Worm (Caenorhabditis elegans) whole organism, L1 larva: Measurements from ENCODE around the gene R166.2.

Experiments used
- C04F5.9 ChIP-seq: sonication (generic microtip); optimal IDR thresholded peaks from 2 replicates; lab custom pipeline; 2016; ENCODE audit warnings: missing genetic modification characterization, missing compliant biosample characterization
- C34B4.2 ChIP-seq: sonication (generic microtip); optimal IDR thresholded peaks from 2 replicates; lab custom pipeline; 2017; ENCODE audit warnings: mild to moderate bottlenecking, missing genetic modification characterization, missing compliant biosample characterization
- F16B12.6 ChIP-seq: fragments of 150-350 bp; optimal IDR thresholded peaks from 2 replicates; lab custom pipeline; 2014; ENCODE audit warnings: missing biosample characterization, missing genetic modification characterization
- Y116A8C.19 ChIP-seq: sonication (generic microtip); optimal IDR thresholded peaks from 2 replicates; lab custom pipeline; 2016; ENCODE audit warnings: missing compliant biosample characterization, missing genetic modification characterization, borderline replicate concordance
- aha-1 ChIP-seq: fragments of 150-350 bp; optimal IDR thresholded peaks from 2 replicates; lab custom pipeline; 2014; ENCODE audit warnings: missing biosample characterization, missing genetic modification characterization
- ama-1 ChIP-seq: fragments of 150-350 bp; optimal IDR thresholded peaks from 2 replicates; lab custom pipeline; 2014
- ceh-63 ChIP-seq: fragments of 200-800 bp; sonication (Bioruptor generic); optimal IDR thresholded peaks from 2 replicates; lab custom pipeline; 2018; ENCODE audit warnings: mild to moderate bottlenecking, missing genetic modification characterization, missing compliant biosample characterization
- ceh-8 ChIP-seq: fragments of 200-800 bp; sonication (Bioruptor generic); optimal IDR thresholded peaks from 2 replicates; lab custom pipeline; 2018; ENCODE audit warnings: mild to moderate bottlenecking, missing genetic modification characterization, moderate library complexity, missing compliant biosample characterization
- ceh-82 ChIP-seq, 3 experiments: fragments of 150-350 bp in 1 of 3; sonication (generic microtip) in 2 of 3; optimal IDR thresholded peaks; 2 replicates each; lab custom pipeline; 2014 to 2017; ENCODE audit warnings: missing biosample characterization in 3 of 3, missing genetic modification characterization in 3 of 3
- ceh-88 ChIP-seq: fragments of 200-800 bp; sonication (Bioruptor generic); IDR thresholded peaks from 2 replicates; pipeline ENCODE4 v1.3.6; 2022; ENCODE audit warnings: missing genetic modification characterization, missing compliant biosample characterization
- ces-1 ChIP-seq: fragments of 150-350 bp; optimal IDR thresholded peaks from 2 replicates; lab custom pipeline; 2014; ENCODE audit warnings: missing biosample characterization, missing genetic modification reagents, missing genetic modification characterization
- dsc-1 ChIP-seq: sonication (generic microtip); optimal IDR thresholded peaks from 2 replicates; lab custom pipeline; 2016; ENCODE audit warnings: mild to moderate bottlenecking, missing genetic modification characterization, missing compliant biosample characterization
- efl-1 ChIP-seq, 4 experiments: fragments of 150-350 bp; optimal IDR thresholded peaks in 3 of 4; peaks in 1 of 4; 1 replicate in 1 of 4; 2 replicates in 3 of 4; lab custom pipeline; 2014; ENCODE audit warnings: missing biosample characterization in 2 of 4, missing genetic modification characterization in 2 of 4, missing genetic modification reagents in 2 of 4
- efl-3 ChIP-seq: fragments of 200-800 bp; sonication (Bioruptor generic); optimal IDR thresholded peaks from 2 replicates; lab custom pipeline; 2018; ENCODE audit warnings: mild to moderate bottlenecking, missing genetic modification characterization, missing compliant biosample characterization
- egl-13 ChIP-seq: sonication (generic microtip); optimal IDR thresholded peaks from 2 replicates; lab custom pipeline; 2016; ENCODE audit warnings: missing genotype, missing genetic modification reagents, missing genetic modification characterization, missing compliant biosample characterization
- egl-27 ChIP-seq, 2 experiments: fragments of 150-350 bp in 1 of 2; sonication (generic microtip); optimal IDR thresholded peaks; 3 replicates each; lab custom pipeline; 2017 to 2018; ENCODE audit warnings: missing biosample characterization in 2 of 2, missing genetic modification characterization in 2 of 2, missing genetic modification reagents in 2 of 2
- elt-3 ChIP-seq, 6 experiments: fragments of 150-350 bp in 1 of 6; sonication (generic microtip); optimal IDR thresholded peaks; 2 replicates each; lab custom pipeline; 2017 to 2018; ENCODE audit warnings: missing biosample characterization in 6 of 6, missing genetic modification characterization in 6 of 6, inconsistent platforms in 1 of 6
- fkh-10 ChIP-seq: sonication (generic microtip); optimal IDR thresholded peaks from 2 replicates; lab custom pipeline; 2017; ENCODE audit warnings: missing biosample characterization, missing genetic modification reagents, missing genetic modification characterization
- fkh-4 ChIP-seq: sonication (generic microtip); optimal IDR thresholded peaks from 2 replicates; lab custom pipeline; 2016; ENCODE audit warnings: missing compliant biosample characterization, missing genetic modification characterization, borderline replicate concordance
- fos-1 ChIP-seq: fragments of 150-350 bp; optimal IDR thresholded peaks from 2 replicates; lab custom pipeline; 2014; ENCODE audit warnings: missing biosample characterization, missing genetic modification characterization
- hlh-17 ChIP-seq: fragments of 200-800 bp; sonication (Bioruptor generic); optimal IDR thresholded peaks from 2 replicates; lab custom pipeline; 2018; ENCODE audit warnings: missing genetic modification characterization, mild to moderate bottlenecking, missing compliant biosample characterization, moderate library complexity, borderline replicate concordance
- hpl-2 ChIP-seq: fragments of 150-350 bp; optimal IDR thresholded peaks from 2 replicates; lab custom pipeline; 2014; ENCODE audit warnings: missing biosample characterization, missing genetic modification reagents, missing genetic modification characterization
- irx-1 ChIP-seq: sonication (generic microtip); optimal IDR thresholded peaks from 2 replicates; lab custom pipeline; 2016; ENCODE audit warnings: missing genetic modification characterization, missing compliant biosample characterization
- jun-1 ChIP-seq: fragments of 150-350 bp; optimal IDR thresholded peaks from 2 replicates; lab custom pipeline; 2014; ENCODE audit warnings: missing biosample characterization, missing genetic modification reagents, missing genetic modification characterization
- lin-14 ChIP-seq: fragments of 200-800 bp; sonication (Bioruptor generic); optimal IDR thresholded peaks from 2 replicates; lab custom pipeline; 2018; ENCODE audit warnings: mild to moderate bottlenecking, missing genetic modification characterization, moderate library complexity, missing compliant biosample characterization
- lin-15B ChIP-seq: fragments of 150-350 bp; sonication (generic microtip); optimal IDR thresholded peaks from 3 replicates; lab custom pipeline; 2014; ENCODE audit warnings: missing biosample characterization, missing genetic modification characterization
- lin-35 ChIP-seq, 2 experiments: fragments of 150-350 bp; optimal IDR thresholded peaks; 2 replicates each; lab custom pipeline; 2014; ENCODE audit warnings: missing biosample characterization in 2 of 2, missing genetic modification characterization in 2 of 2, missing genetic modification reagents in 2 of 2
- lin-39 ChIP-seq: fragments of 150-350 bp; optimal IDR thresholded peaks from 2 replicates; lab custom pipeline; 2014; ENCODE audit warnings: missing biosample characterization, missing genetic modification reagents, missing genetic modification characterization
- mab-9 ChIP-seq: fragments of 200-800 bp; sonication (Bioruptor generic); IDR thresholded peaks from 2 replicates; pipeline ENCODE4 v1.3.6; 2022; ENCODE audit warnings: missing genetic modification reagents, missing genetic modification characterization, missing compliant biosample characterization
- mdl-1 ChIP-seq, 2 experiments: fragments of 150-350 bp; optimal IDR thresholded peaks; 2 replicates each; lab custom pipeline; 2014 to 2017; ENCODE audit warnings: missing biosample characterization in 2 of 2, missing genetic modification characterization in 2 of 2, inconsistent platforms in 1 of 2
- mef-2 ChIP-seq: fragments of 150-350 bp; optimal IDR thresholded peaks from 2 replicates; lab custom pipeline; 2014; ENCODE audit warnings: missing biosample characterization, missing genetic modification characterization
- mep-1 ChIP-seq: fragments of 150-350 bp; optimal IDR thresholded peaks from 2 replicates; lab custom pipeline; 2014; ENCODE audit warnings: missing biosample characterization, missing genetic modification characterization
- nhr-11 ChIP-seq: fragments of 150-350 bp; optimal IDR thresholded peaks from 2 replicates; lab custom pipeline; 2014; ENCODE audit warnings: missing biosample characterization, missing genetic modification characterization
- nhr-76 ChIP-seq: sonication (generic microtip); optimal IDR thresholded peaks from 2 replicates; lab custom pipeline; 2017; ENCODE audit warnings: missing biosample characterization, missing genetic modification characterization
- nhr-84 ChIP-seq: sonication (generic microtip); optimal IDR thresholded peaks from 2 replicates; lab custom pipeline; 2017; ENCODE audit warnings: missing biosample characterization, missing genetic modification characterization
- nhr-85 ChIP-seq: sonication (generic microtip); peaks from one replicate; lab custom pipeline; 2016; ENCODE audit warnings: missing genetic modification characterization, inconsistent platforms, missing compliant biosample characterization
- nhr-90 ChIP-seq: sonication (generic microtip); optimal IDR thresholded peaks from 2 replicates; lab custom pipeline; 2016; ENCODE audit warnings: mild to moderate bottlenecking, missing genetic modification characterization, missing compliant biosample characterization; ENCODE audit not compliant: poor library complexity
- pag-3 ChIP-seq: sonication (generic microtip); optimal IDR thresholded peaks from 2 replicates; lab custom pipeline; 2017; ENCODE audit warnings: missing genetic modification characterization, mild to moderate bottlenecking, missing compliant biosample characterization, antibody characterized with exemption, borderline replicate concordance; ENCODE audit not compliant: insufficient read depth
- pax-3 ChIP-seq: fragments of 200-800 bp; sonication (Bioruptor generic); optimal IDR thresholded peaks from 2 replicates; lab custom pipeline; 2018; ENCODE audit warnings: mild to moderate bottlenecking, missing genetic modification characterization, moderate library complexity, missing compliant biosample characterization
- rnt-1 ChIP-seq: sonication (generic microtip); optimal IDR thresholded peaks from 2 replicates; lab custom pipeline; 2016; ENCODE audit warnings: mild to moderate bottlenecking, missing genetic modification characterization, moderate library complexity, missing compliant biosample characterization
- skn-1 ChIP-seq: fragments of 150-350 bp; optimal IDR thresholded peaks from 2 replicates; lab custom pipeline; 2014; ENCODE audit warnings: missing biosample characterization, missing genetic modification characterization
- snpc-4 ChIP-seq: fragments of 150-350 bp; optimal IDR thresholded peaks from 2 replicates; lab custom pipeline; 2014; ENCODE audit warnings: missing biosample characterization, missing genetic modification characterization
- sup-37 ChIP-seq: fragments of 200-800 bp; sonication (Bioruptor generic); optimal IDR thresholded peaks from 2 replicates; lab custom pipeline; 2018; ENCODE audit warnings: mild to moderate bottlenecking, missing genetic modification characterization, missing compliant biosample characterization
- tbx-2 ChIP-seq: sonication (generic microtip); optimal IDR thresholded peaks from 2 replicates; lab custom pipeline; 2016; ENCODE audit warnings: missing genetic modification characterization, missing compliant biosample characterization
- unc-130 ChIP-seq: fragments of 150-350 bp; optimal IDR thresholded peaks from 2 replicates; lab custom pipeline; 2017; ENCODE audit warnings: missing biosample characterization, missing genetic modification characterization, inconsistent platforms
- unc-30 ChIP-seq: sonication (generic microtip); optimal IDR thresholded peaks from 2 replicates; lab custom pipeline; 2017; ENCODE audit warnings: missing biosample characterization, missing genetic modification characterization
- unc-62 ChIP-seq: fragments of 150-350 bp; optimal IDR thresholded peaks from 2 replicates; lab custom pipeline; 2014; ENCODE audit warnings: missing biosample characterization, missing genetic modification reagents, missing genetic modification characterization
- unc-86 ChIP-seq: sonication (generic microtip); optimal IDR thresholded peaks from 2 replicates; lab custom pipeline; 2016; ENCODE audit warnings: missing genetic modification characterization, missing compliant biosample characterization
- xbp-1 ChIP-seq: sonication (generic microtip); optimal IDR thresholded peaks from 2 replicates; lab custom pipeline; 2016; ENCODE audit warnings: missing genetic modification characterization, missing compliant biosample characterization
- zag-1 ChIP-seq: fragments of 150-350 bp; optimal IDR thresholded peaks from 2 replicates; lab custom pipeline; 2014; ENCODE audit warnings: missing biosample characterization, missing genetic modification characterization
- zip-4 ChIP-seq: fragments of 200-800 bp; sonication (Bioruptor generic); optimal IDR thresholded peaks from 2 replicates; lab custom pipeline; 2018; ENCODE audit warnings: mild to moderate bottlenecking, missing genetic modification characterization, moderate library complexity, missing compliant biosample characterization
- ztf-11 ChIP-seq, 2 experiments: sonication (generic microtip); optimal IDR thresholded peaks; 2 replicates each; lab custom pipeline; 2016 to 2017; ENCODE audit warnings: missing genetic modification characterization in 2 of 2, missing biosample characterization in 1 of 2, missing compliant biosample characterization in 1 of 2
- ztf-4 ChIP-seq: fragments of 150-350 bp; optimal IDR thresholded peaks from 2 replicates; lab custom pipeline; 2014; ENCODE audit warnings: missing biosample characterization, missing genetic modification characterization

The R166.2 gene

DNA sequence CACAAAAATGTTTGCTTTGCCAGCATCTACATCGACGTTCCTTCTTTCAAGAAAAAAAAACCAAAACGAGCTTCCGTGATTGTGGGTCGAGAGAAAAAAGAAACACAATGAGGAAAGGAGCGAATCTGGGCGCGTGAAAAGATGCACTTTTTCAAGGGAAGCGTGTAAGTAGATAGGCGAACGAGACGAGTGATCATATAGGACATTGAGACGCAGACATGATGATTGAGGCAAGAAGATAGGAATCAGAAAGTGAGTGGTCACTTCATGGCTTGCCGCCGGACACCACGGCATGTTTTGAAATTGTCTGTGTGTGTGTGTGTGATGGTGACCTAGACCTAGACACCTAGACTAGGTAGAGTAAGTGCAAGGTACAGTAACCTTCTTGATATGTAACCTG, 35.9 kb downstream of the R166.2 start:
- TF ChIP-seq mef-2 (no peak), lin-35 (GFP tag; optimal IDR thresholded peaks at IDR 0.05; lab: Kevin White, UChicago) (peak; percentile 20 to 31), mdl-1 (tag; optimal IDR thresholded peaks at IDR 0.05; lab: Kevin White, UChicago) (peak in 1 of 2 experiments; percentile 65), unc-86 (no peak), xbp-1 (tag; lab: Kevin White, UChicago) (peak; percentile 4), unc-62 (no peak), skn-1 (tag; lab: Kevin White, UChicago) (peak; percentile 8), snpc-4 (tag; lab: Kevin White, UChicago) (no peak), nhr-90 (tag; lab: Kevin White, UChicago) (peak; percentile 1), egl-27 (tag; optimal IDR thresholded peaks at IDR 0.05; lab: Kevin White, UChicago) (no peak), lin-15B (tag; lab: Kevin White, UChicago) (no peak), unc-30 (tag; lab: Kevin White, UChicago) (no peak), ceh-88 (GFP tag; lab: Robert Waterston, UW) (no peak), Y116A8C.19 (tag; lab: Kevin White, UChicago) (no peak), ztf-4 (no peak), aha-1 (tag; lab: Kevin White, UChicago) (no peak), zag-1 (tag; lab: Kevin White, UChicago) (no peak), ceh-63 (GFP tag; lab: Kevin White, UChicago) (no peak), unc-130 (tag; lab: Kevin White, UChicago) (no peak), ces-1 (GFP tag; lab: Kevin White, UChicago) (no peak), irx-1 (tag; lab: Kevin White, UChicago) (peak; percentile 33), ztf-11 (tag; optimal IDR thresholded peaks at IDR 0.05; lab: Kevin White, UChicago) (no peak), lin-39 (tag; lab: Kevin White, UChicago) (no peak), ama-1 (lab: Kevin White, UChicago) (no peak), hpl-2 (GFP tag; lab: Kevin White, UChicago) (no peak), egl-13 (no peak), mep-1 (tag; lab: Kevin White, UChicago) (peak; percentile 62), pax-3 (tag; lab: Kevin White, UChicago) (no peak), sup-37 (GFP tag; lab: Kevin White, UChicago) (no peak), nhr-84 (tag; lab: Kevin White, UChicago) (no peak), fos-1 (tag; lab: Kevin White, UChicago) (no peak), C34B4.2 (no peak), ceh-82 (tag; optimal IDR thresholded peaks at IDR 0.05; lab: Kevin White, UChicago) (peak in 1 of 3 experiments; percentile 40), elt-3 (tag; optimal IDR thresholded peaks at IDR 0.05; lab: Kevin White, UChicago) (peak in 2 of 6 experiments; percentile 26 to 57), ceh-8 (no peak), efl-3 (GFP tag; lab: Kevin White, UChicago) (no peak), nhr-85 (tag; lab: Kevin White, UChicago) (peak; percentile 94), fkh-4 (no peak), dsc-1 (tag; lab: Kevin White, UChicago) (no peak), nhr-11 (no peak), hlh-17 (GFP tag; lab: Kevin White, UChicago) (no peak), zip-4 (GFP tag; lab: Kevin White, UChicago) (no peak), pag-3 (tag; lab: Kevin White, UChicago) (no peak), fkh-10 (GFP tag; lab: Kevin White, UChicago) (no peak), rnt-1 (tag; lab: Kevin White, UChicago) (peak; percentile 71), nhr-76 (tag; lab: Kevin White, UChicago) (no peak), tbx-2 (tag; lab: Kevin White, UChicago) (no peak), jun-1 (tag; lab: Kevin White, UChicago) (no peak), C04F5.9 (no peak), efl-1 (optimal IDR thresholded peaks at IDR 0.05; lab: Kevin White, UChicago) (peak; percentile 19 to 24), efl-1 (GFP tag; optimal IDR thresholded peaks at IDR 0.05 in 1 of 2; lab: Kevin White, UChicago) (no peak), mab-9 (no peak), lin-14 (GFP tag; lab: Kevin White, UChicago) (peak; percentile 92), F16B12.6 (tag; lab: Kevin White, UChicago) (no peak)
